Fruit fly (Drosophila melanogaster) whole organism, wandering third instar larva: ENCODE results near the gene TotX.

Experiments
- Dif ChIP-seq: fragments of 200-275, 200-300 bp; sonication (Bioruptor generic); optimal IDR thresholded peaks from 2 replicates; lab custom pipeline; 2018; ENCODE audit warnings: missing biosample characterization, missing genetic modification characterization; ENCODE audit not compliant: partially characterized antibody
- Rel ChIP-seq, 2 experiments: fragments of 200-800 bp; sonication (Bioruptor generic) in 1 of 2; optimal IDR thresholded peaks; 2 replicates in 1 of 2; 3 replicates in 1 of 2; lab custom pipeline; 2016 to 2019; ENCODE audit warnings: mild to moderate bottlenecking in 2 of 2, missing biosample characterization in 2 of 2, missing genetic modification characterization in 2 of 2, moderate library complexity in 1 of 2
- dmrt93B ChIP-seq: fragments of 200-800 bp; sonication (Bioruptor generic); optimal IDR thresholded peaks from 2 replicates; lab custom pipeline; 2018; ENCODE audit warnings: missing biosample characterization, mild to moderate bottlenecking, missing genetic modification characterization
- psq ChIP-seq: fragments of 200-800 bp; sonication (Bioruptor generic); optimal IDR thresholded peaks from 3 replicates; lab custom pipeline; 2017; ENCODE audit warnings: missing biosample characterization, mild to moderate bottlenecking, missing genetic modification characterization, moderate library complexity

DNA sequence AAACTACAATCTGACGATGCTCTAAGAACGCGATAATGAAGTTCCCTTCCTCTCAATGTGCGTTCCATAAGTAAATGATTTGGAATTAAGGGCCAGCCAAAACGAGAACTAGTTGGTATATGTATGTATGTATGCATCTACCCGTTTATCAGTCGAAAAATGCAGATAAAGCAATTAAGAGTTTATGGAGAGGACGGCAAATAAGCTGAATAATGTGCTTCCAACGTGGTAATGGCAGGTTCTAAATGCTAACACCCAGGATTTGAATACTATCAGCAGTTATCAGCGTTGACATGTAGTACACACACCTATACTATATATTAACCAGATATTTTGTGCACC is 45.3 kb upstream of the TotX start:
- TF ChIP-seq dmrt93B (GFP tag; lab: Kevin White, UChicago) (no peak), Rel (GFP tag; optimal IDR thresholded peaks at IDR 0.05; lab: Kevin White, UChicago) (no peak), Rel (tag; optimal IDR thresholded peaks at IDR 0.05; lab: Kevin White, UChicago) (no peak), Dif (GFP tag; lab: Kevin White, UChicago) (no peak), psq (no peak)
